Fruit fly (Drosophila melanogaster): ENCODE data around the gene Gbeta13F.

Gene Gbeta13F

DNA sequence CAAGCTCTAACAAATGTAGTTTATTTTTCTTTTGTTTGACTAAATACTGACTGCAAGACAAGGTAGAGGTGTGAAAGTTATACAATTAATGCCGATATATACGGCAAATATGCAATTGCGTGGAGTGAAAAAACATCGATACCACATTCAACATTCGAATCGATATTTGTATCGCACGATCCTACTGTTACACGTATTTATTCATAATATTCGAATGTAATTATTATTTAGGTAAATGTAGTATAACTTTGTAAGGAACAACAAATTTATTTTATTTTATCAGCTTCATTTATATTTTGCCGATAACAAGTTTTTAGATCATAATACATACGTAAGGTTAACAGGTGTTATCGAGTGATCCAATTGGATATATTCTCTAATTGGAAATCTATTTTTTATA is 24.5 kb upstream of the Gbeta13F start, which contains the start of gene Chc (continued):
- peak; percentile 96 for TF ChIP-seq ato (GFP tag; IDR thresholded peaks at IDR 0.05; ENCODE audit: partially characterized antibody)
- peak; percentile 92 for TF ChIP-seq sna (GFP tag; IDR thresholded peaks at IDR 0.05; ENCODE audit: partially characterized antibody)
- TF ChIP-seq lbe (GFP tag; optimal IDR thresholded peaks at IDR 0.05): no peak
- peak; percentile 21 for TF ChIP-seq CG2120 (GFP tag; optimal IDR thresholded peaks at IDR 0.05)
- no peak for TF ChIP-seq CHES-1-like (GFP tag; optimal IDR thresholded peaks at IDR 0.05)
- TF ChIP-seq CG10267 (tag; optimal IDR thresholded peaks at IDR 0.05): peak; percentile 25
- peak; percentile 78 for TF ChIP-seq pzg (GFP tag; optimal IDR thresholded peaks at IDR 0.05)
- TF ChIP-seq CG32772 (GFP tag; IDR thresholded peaks at IDR 0.05): no peak
- peak; percentile 99 for TF ChIP-seq bbx (GFP tag; IDR thresholded peaks at IDR 0.05; ENCODE audit: partially characterized antibody)
- peak; percentile 9 for TF ChIP-seq grau (tag; optimal IDR thresholded peaks at IDR 0.05)
- peak; percentile 98 for TF ChIP-seq Opbp (GFP tag; IDR thresholded peaks at IDR 0.05; ENCODE audit: partially characterized antibody)
- TF ChIP-seq ssp (GFP tag; IDR thresholded peaks at IDR 0.05): peak; percentile 36; the same call in 1 of the 2 replicates
- TF ChIP-seq CG12942 (GFP tag; optimal IDR thresholded peaks at IDR 0.05): no peak
- peak; percentile 57 for TF ChIP-seq sens (GFP tag)
- TF ChIP-seq E2f2 (GFP tag; IDR thresholded peaks at IDR 0.05): peak; percentile 50; the same call in 1 of the 2 replicates
- TF ChIP-seq Adf1 (GFP tag; IDR thresholded peaks at IDR 0.05): no peak
- TF ChIP-seq CG8290 (GFP tag; optimal IDR thresholded peaks at IDR 0.05): peak; percentile 68
- TF ChIP-seq CG8290 (tag; optimal IDR thresholded peaks at IDR 0.05): peak in 1 of 2 experiments; percentile 40
- no peak for TF ChIP-seq Abd-B (GFP tag; optimal IDR thresholded peaks at IDR 0.05)
- TF ChIP-seq amos (GFP tag; IDR thresholded peaks at IDR 0.05; ENCODE audit: partially characterized antibody): peak; percentile 99
- TF ChIP-seq D19A (tag; optimal IDR thresholded peaks at IDR 0.05): peak; percentile 19
- TF ChIP-seq CG2116 (GFP tag; optimal IDR thresholded peaks at IDR 0.05): peak; percentile 84
- TF ChIP-seq CG10209 (GFP tag; optimal IDR thresholded peaks at IDR 0.05): no peak
- TF ChIP-seq hbn (GFP tag; IDR thresholded peaks at IDR 0.05; ENCODE audit: partially characterized antibody): peak; percentile 94
- TF ChIP-seq ci (GFP tag; IDR thresholded peaks at IDR 0.05): no peak
- TF ChIP-seq CG4730 (GFP tag; IDR thresholded peaks at IDR 0.05): no peak
- TF ChIP-seq CG30020 (tag; optimal IDR thresholded peaks at IDR 0.05): peak; percentile 68
- peak; percentile 20 for TF ChIP-seq Xbp1 (GFP tag; optimal IDR thresholded peaks at IDR 0.05)
- TF ChIP-seq CG6654 (GFP tag; optimal IDR thresholded peaks at IDR 0.05): no peak
- 0 out of 2 replicates have a peak, but pooled peaks have one; percentile 31 for TF ChIP-seq vvl (GFP tag; IDR thresholded peaks at IDR 0.05)
- no peak for TF ChIP-seq dati (GFP tag; IDR thresholded peaks at IDR 0.05)
- no peak for TF ChIP-seq HmgD (GFP tag; optimal IDR thresholded peaks at IDR 0.05)
- peak; percentile 7 for TF ChIP-seq MESR4 (GFP tag; optimal IDR thresholded peaks at IDR 0.05)
- no peak for TF ChIP-seq jigr1 (GFP tag; IDR thresholded peaks at IDR 0.05)
- TF ChIP-seq Sry-δ (GFP tag; optimal IDR thresholded peaks at IDR 0.05): peak; percentile 92
- peak; percentile 13 for TF ChIP-seq Max (GFP tag; optimal IDR thresholded peaks at IDR 0.05)
- no peak for TF ChIP-seq cwo (GFP tag; optimal IDR thresholded peaks at IDR 0.05)
- TF ChIP-seq CG13287 (GFP tag; IDR thresholded peaks at IDR 0.05; ENCODE audit: partially characterized antibody): peak; percentile 96
- no peak for TF ChIP-seq dimm (GFP tag; IDR thresholded peaks at IDR 0.05)
- TF ChIP-seq dmrt11E (tag; optimal IDR thresholded peaks at IDR 0.05): no peak
- TF ChIP-seq Hr39 (optimal IDR thresholded peaks at IDR 0.05): no peak
- TF ChIP-seq hb (GFP tag; IDR thresholded peaks at IDR 0.05; ENCODE audit: partially characterized antibody): peak; percentile 96
- no peak for TF ChIP-seq Mad (GFP tag; optimal IDR thresholded peaks at IDR 0.05)
- peak; percentile 97 for TF ChIP-seq Scr (GFP tag; IDR thresholded peaks at IDR 0.05; ENCODE audit: partially characterized antibody)
- peak; percentile 29 for TF ChIP-seq CG8924 (tag; optimal IDR thresholded peaks at IDR 0.05)
- no peak for TF ChIP-seq CG13424 (tag; optimal IDR thresholded peaks at IDR 0.05)
- TF ChIP-seq CG2712 (tag; optimal IDR thresholded peaks at IDR 0.05): peak; percentile 4
- peak; percentile 72 to 97 for TF ChIP-seq insv (GFP tag; optimal IDR thresholded peaks at IDR 0.05)
- TF ChIP-seq Dbx (GFP tag; IDR thresholded peaks at IDR 0.05): no peak
- TF ChIP-seq Dref (GFP tag; IDR thresholded peaks at IDR 0.05): peak; percentile 91
- no peak for TF ChIP-seq slou (GFP tag; optimal IDR thresholded peaks at IDR 0.05)

Data from whole organism, embryonic.